Fruit fly (Drosophila melanogaster) whole organism, adult: ENCODE data around the gene PGRP-SA.

Experiments used
- CG11617 ChIP-seq: fragments of 200-800 bp; sonication (Bioruptor generic); optimal IDR thresholded peaks from 2 replicates; lab custom pipeline; 2017; ENCODE audit warnings: mild to moderate bottlenecking, missing biosample characterization, missing genetic modification reagents, missing genetic modification characterization
- CG12768 ChIP-seq: fragments of 200-800 bp; sonication (Bioruptor generic); optimal IDR thresholded peaks from 2 replicates; lab custom pipeline; 2017; ENCODE audit warnings: missing biosample characterization, missing genetic modification characterization, mild to moderate bottlenecking, moderate library complexity, missing genetic modification reagents
- CG14711 ChIP-seq: fragments of 200-800 bp; sonication (Bioruptor generic); optimal IDR thresholded peaks from 2 replicates; lab custom pipeline; 2018; ENCODE audit warnings: missing biosample characterization, mild to moderate bottlenecking, missing genetic modification characterization, moderate library complexity
- CG1620 ChIP-seq: fragments of 200-800 bp; sonication (Bioruptor generic); optimal IDR thresholded peaks from 2 replicates; lab custom pipeline; 2016; ENCODE audit warnings: missing biosample characterization, missing genetic modification characterization
- CG33017 ChIP-seq: fragments of 200-800 bp; sonication (Bioruptor generic); optimal IDR thresholded peaks from 2 replicates; lab custom pipeline; 2018; ENCODE audit warnings: missing biosample characterization, mild to moderate bottlenecking, missing genetic modification characterization, moderate library complexity
- CG5204 ChIP-seq: fragments of 200-800 bp; sonication (Bioruptor generic); optimal IDR thresholded peaks from 2 replicates; lab custom pipeline; 2016; ENCODE audit warnings: missing biosample characterization, missing genetic modification characterization
- CG7045 ChIP-seq: fragments of 200-800 bp; sonication (Bioruptor generic); optimal IDR thresholded peaks from 2 replicates; lab custom pipeline; 2017; ENCODE audit warnings: missing biosample characterization, mild to moderate bottlenecking, missing genetic modification characterization
- CG7101 ChIP-seq: fragments of 200-800 bp; sonication (Bioruptor generic); optimal IDR thresholded peaks from 2 replicates; lab custom pipeline; 2018; ENCODE audit warnings: missing biosample characterization, mild to moderate bottlenecking, missing genetic modification characterization, moderate library complexity
- Clk ChIP-seq: fragments of 200-800 bp; sonication (Bioruptor generic); optimal IDR thresholded peaks from 2 replicates; lab custom pipeline; 2017; ENCODE audit warnings: missing biosample characterization, missing genetic modification characterization
- Crg-1 ChIP-seq: fragments of 200-800 bp; sonication (Bioruptor generic); optimal IDR thresholded peaks from 2 replicates; lab custom pipeline; 2016; ENCODE audit warnings: missing biosample characterization, missing genetic modification characterization
- Hr96 ChIP-seq: fragments of 200-800 bp; sonication (Bioruptor generic); optimal IDR thresholded peaks from 2 replicates; lab custom pipeline; 2016; ENCODE audit warnings: missing biosample characterization, missing genetic modification characterization
- Mnt ChIP-seq: fragments of 200-800 bp; sonication (Bioruptor generic); optimal IDR thresholded peaks from 2 replicates; lab custom pipeline; 2016; ENCODE audit warnings: missing biosample characterization, mild to moderate bottlenecking, missing genetic modification characterization
- bab1 ChIP-seq: fragments of 200-800 bp; sonication (Bioruptor generic); optimal IDR thresholded peaks from 3 replicates; lab custom pipeline; 2019; ENCODE audit warnings: missing biosample characterization, mild to moderate bottlenecking, missing genetic modification characterization, moderate library complexity
- cic ChIP-seq: fragments of 200-800 bp; sonication (Bioruptor generic); optimal IDR thresholded peaks from 2 replicates; lab custom pipeline; 2017; ENCODE audit warnings: missing biosample characterization, mild to moderate bottlenecking, missing genetic modification characterization, moderate library complexity
- cnc ChIP-seq, 2 experiments: fragments of >200 bp; optimal IDR thresholded peaks; 2 replicates each; lab custom pipeline; 2017
- kay ChIP-seq: fragments of 200-800 bp; sonication (Bioruptor generic); peaks from one replicate; lab custom pipeline; 2016; ENCODE audit warnings: missing biosample characterization, missing genetic modification characterization, borderline replicate concordance
- ovo ChIP-seq: fragments of 200-800 bp; sonication (Bioruptor generic); optimal IDR thresholded peaks from 2 replicates; lab custom pipeline; 2016; ENCODE audit warnings: missing biosample characterization, missing genetic modification characterization
- pad ChIP-seq: fragments of 200-800 bp; sonication (Bioruptor generic); optimal IDR thresholded peaks from 3 replicates; lab custom pipeline; 2017; ENCODE audit warnings: missing biosample characterization, missing genetic modification characterization, mild to moderate bottlenecking, moderate library complexity, missing genetic modification reagents
- tj ChIP-seq: fragments of 200-800 bp; sonication (Bioruptor generic); optimal IDR thresholded peaks from 3 replicates; lab custom pipeline; 2017; ENCODE audit warnings: missing biosample characterization, mild to moderate bottlenecking, missing genetic modification characterization, moderate library complexity
- toe ChIP-seq: fragments of 200-800 bp; sonication (Bioruptor generic); optimal IDR thresholded peaks from 2 replicates; lab custom pipeline; 2016; ENCODE audit warnings: missing biosample characterization, missing genetic modification characterization

Gene PGRP-SA

dm6 chrX:11531245-11531644, 30.2 kb upstream of the PGRP-SA start:
- no peak for TF ChIP-seq kay (GFP tag; lab: Kevin White, UChicago)
- TF ChIP-seq Clk, result no peak

- TF ChIP-seq Hr96, result no peak
- TF ChIP-seq CG11617 (GFP tag; lab: Kevin White, UChicago), result no peak
- no peak for TF ChIP-seq CG12768
- TF ChIP-seq pad, result no peak
- no peak for TF ChIP-seq CG7101 (tag; lab: Kevin White, UChicago)
- TF ChIP-seq toe (GFP tag; lab: Kevin White, UChicago), result no peak
- no peak for TF ChIP-seq Clk
- TF ChIP-seq bab1 (GFP tag; lab: Kevin White, UChicago), result no peak
- TF ChIP-seq cic (GFP tag; lab: Kevin White, UChicago), result no peak
- TF ChIP-seq CG7045 (GFP tag; lab: Kevin White, UChicago), result no peak
- no peak for TF ChIP-seq cnc (optimal IDR thresholded peaks at IDR 0.05; lab: Kevin White, UChicago)
- TF ChIP-seq tj (GFP tag; lab: Kevin White, UChicago), result no peak
Observed at dm6 chrX:11542502-11542901, 18.9 kb upstream of the PGRP-SA start.

- TF ChIP-seq CG5204 (GFP tag; lab: Kevin White, UChicago), result no peak
- no peak for TF ChIP-seq tj (GFP tag; lab: Kevin White, UChicago)
- no peak for TF ChIP-seq CG33017 (tag; lab: Kevin White, UChicago)
- TF ChIP-seq cic (GFP tag; lab: Kevin White, UChicago), result no peak
- TF ChIP-seq Mnt (GFP tag; lab: Kevin White, UChicago), result no peak
- TF ChIP-seq ovo (GFP tag; lab: Kevin White, UChicago), result no peak
- TF ChIP-seq CG7101 (tag; lab: Kevin White, UChicago), result no peak
- no peak for TF ChIP-seq CG11617 (GFP tag; lab: Kevin White, UChicago)
- TF ChIP-seq toe (GFP tag; lab: Kevin White, UChicago), result no peak
- TF ChIP-seq CG12768, result no peak
- TF ChIP-seq bab1 (GFP tag; lab: Kevin White, UChicago), result no peak
- no peak for TF ChIP-seq Clk
Observed at dm6 chrX:11543318-11543717, 18.1 kb upstream of the PGRP-SA start.

- TF ChIP-seq bab1 (GFP tag; lab: Kevin White, UChicago) (no peak), CG7045 (GFP tag; lab: Kevin White, UChicago) (no peak), CG14711 (tag; lab: Kevin White, UChicago) (no peak), CG33017 (tag; lab: Kevin White, UChicago) (no peak), CG11617 (GFP tag; lab: Kevin White, UChicago) (no peak), pad (no peak), tj (GFP tag; lab: Kevin White, UChicago) (no peak), CG12768 (no peak), Mnt (GFP tag; lab: Kevin White, UChicago) (no peak), toe (GFP tag; lab: Kevin White, UChicago) (no peak), Crg-1 (no peak), ovo (GFP tag; lab: Kevin White, UChicago) (no peak), cnc (optimal IDR thresholded peaks at IDR 0.05; lab: Kevin White, UChicago) (no peak), cic (GFP tag; lab: Kevin White, UChicago) (no peak)
Observed at dm6 chrX:11544110-11544950, 17.1 kb upstream of the PGRP-SA start.

- TF ChIP-seq ovo (GFP tag; lab: Kevin White, UChicago), result no peak
Observed at dm6 chrX:11544951-11545426, 16.5 kb upstream of the PGRP-SA start.

dm6 chrX:11546941-11547340, 14.5 kb upstream of the PGRP-SA start:
- TF ChIP-seq Clk (no peak), CG1620 (GFP tag; lab: Kevin White, UChicago) (no peak)

dm6 chrX:11548701-11549100, 12.7 kb upstream of the PGRP-SA start:
- no peak for TF ChIP-seq kay (GFP tag; lab: Kevin White, UChicago)
- TF ChIP-seq toe (GFP tag; lab: Kevin White, UChicago), result no peak
- TF ChIP-seq CG7045 (GFP tag; lab: Kevin White, UChicago), result no peak
- TF ChIP-seq Crg-1, result no peak
- TF ChIP-seq CG11617 (GFP tag; lab: Kevin White, UChicago), result no peak
- TF ChIP-seq CG33017 (tag; lab: Kevin White, UChicago), result no peak
- no peak for TF ChIP-seq pad
- TF ChIP-seq cnc (optimal IDR thresholded peaks at IDR 0.05; lab: Kevin White, UChicago), result no peak
- TF ChIP-seq CG5204 (GFP tag; lab: Kevin White, UChicago), result no peak
- TF ChIP-seq CG14711 (tag; lab: Kevin White, UChicago), result no peak
- no peak for TF ChIP-seq tj (GFP tag; lab: Kevin White, UChicago)
- no peak for TF ChIP-seq ovo (GFP tag; lab: Kevin White, UChicago)
